Fruit fly (Drosophila melanogaster) whole organism: Measurements from ENCODE around the gene Ugt37C2.

Source experiments
- CG8478 ChIP-seq: fragments of >200 bp; optimal IDR thresholded peaks from 2 replicates; lab custom pipeline; 2018; ENCODE audit warnings: inconsistent platforms
- Dll ChIP-seq: fragments of >200 bp; optimal IDR thresholded peaks from 2 replicates; lab custom pipeline; 2017
- EcR ChIP-seq, 2 experiments: fragments of >200 bp; optimal IDR thresholded peaks; 2 replicates each; lab custom pipeline; 2017; ENCODE audit warnings: missing biosample characterization in 2 of 2, missing genetic modification characterization in 2 of 2, missing genetic modification reagents in 2 of 2
- pan ChIP-seq: fragments of >200 bp; optimal IDR thresholded peaks from 2 replicates; lab custom pipeline; 2017
- psq ChIP-seq: fragments of >200 bp; optimal IDR thresholded peaks from 2 replicates; lab custom pipeline; 2017
- usp ChIP-seq: fragments of >200 bp; optimal IDR thresholded peaks from 2 replicates; lab custom pipeline; 2017; ENCODE audit warnings: missing biosample characterization, missing genetic modification characterization, mixed read lengths

- TF ChIP-seq psq (lab: Kevin White, UChicago) (no peak), pan (lab: Kevin White, UChicago) (no peak), EcR (GFP tag; optimal IDR thresholded peaks at IDR 0.05; lab: Kevin White, UChicago) (no peak), usp (GFP tag; lab: Kevin White, UChicago) (no peak), CG8478 (lab: Kevin White, UChicago) (no peak), Dll (lab: Kevin White, UChicago) (no peak)
These were observed 40.4 kb downstream of the Ugt37C2 start, which contains the start of gene CG13282 for dm6 chr2L:16834402-16834801.
